Worm (Caenorhabditis elegans) whole organism, L3 larva: Measurements from ENCODE around the gene srbc-45.
A peak's percentile ranks its signal among the peaks of the same experiment; 100 is the strongest.

Experiments
- ZK546.5 ChIP-seq: sonication (generic microtip); optimal IDR thresholded peaks from 2 replicates; lab custom pipeline; 2017; ENCODE audit warnings: missing biosample characterization, missing genetic modification characterization
- ama-1 ChIP-seq: fragments of 150-350 bp; optimal IDR thresholded peaks from 2 replicates; lab custom pipeline; 2018
- ceh-16 ChIP-seq: sonication (generic microtip); optimal IDR thresholded peaks from 2 replicates; lab custom pipeline; 2017; ENCODE audit warnings: missing biosample characterization, missing genetic modification characterization
- ceh-82 ChIP-seq: fragments of 150-350 bp; optimal IDR thresholded peaks from 2 replicates; lab custom pipeline; 2014; ENCODE audit warnings: missing biosample characterization, missing genetic modification characterization
- ceh-9 ChIP-seq: sonication (generic microtip); optimal IDR thresholded peaks from 2 replicates; lab custom pipeline; 2018; ENCODE audit warnings: missing biosample characterization, missing genetic modification characterization
- daf-12 ChIP-seq: fragments of 150-350 bp; optimal IDR thresholded peaks from 2 replicates; lab custom pipeline; 2014; ENCODE audit warnings: missing biosample characterization, missing genetic modification reagents, missing genetic modification characterization
- egl-27 ChIP-seq: sonication (generic microtip); optimal IDR thresholded peaks from 4 replicates; lab custom pipeline; 2017; ENCODE audit warnings: missing biosample characterization, missing genetic modification reagents, missing genetic modification characterization
- elt-2 ChIP-seq: sonication (generic microtip); optimal IDR thresholded peaks from 2 replicates; lab custom pipeline; 2016; ENCODE audit warnings: missing genetic modification reagents, mild to moderate bottlenecking, missing genetic modification characterization, missing compliant biosample characterization
- elt-3 ChIP-seq, 3 experiments: fragments of 150-350 bp in 1 of 3; sonication (generic microtip) in 2 of 3; optimal IDR thresholded peaks; 2 replicates in 2 of 3; 4 replicates in 1 of 3; lab custom pipeline; 2014 to 2017; ENCODE audit warnings: missing biosample characterization in 3 of 3, missing genetic modification characterization in 3 of 3
- fkh-2 ChIP-seq: fragments of 150-350 bp; optimal IDR thresholded peaks from 2 replicates; lab custom pipeline; 2014; ENCODE audit warnings: missing biosample characterization, missing genetic modification reagents, missing genetic modification characterization
- fos-1 ChIP-seq: fragments of 150-350 bp; optimal IDR thresholded peaks from 2 replicates; lab custom pipeline; 2014; ENCODE audit warnings: missing biosample characterization, missing genetic modification characterization
- hmg-11 ChIP-seq: sonication (generic microtip); optimal IDR thresholded peaks from 2 replicates; lab custom pipeline; 2016; ENCODE audit warnings: missing genetic modification characterization, missing compliant biosample characterization
- jun-1 ChIP-seq: fragments of 150-350 bp; optimal IDR thresholded peaks from 2 replicates; lab custom pipeline; 2014; ENCODE audit warnings: missing biosample characterization, missing genetic modification reagents, missing genetic modification characterization
- lin-15B ChIP-seq: fragments of 150-350 bp; optimal IDR thresholded peaks from 2 replicates; lab custom pipeline; 2014; ENCODE audit warnings: missing biosample characterization, missing genetic modification characterization
- lin-39 ChIP-seq: fragments of 150-350 bp; optimal IDR thresholded peaks from 2 replicates; lab custom pipeline; 2018; ENCODE audit warnings: missing biosample characterization, missing genetic modification reagents, missing genetic modification characterization
- lsy-12 ChIP-seq: sonication (generic microtip); optimal IDR thresholded peaks from 2 replicates; lab custom pipeline; 2016; ENCODE audit warnings: mild to moderate bottlenecking, missing genetic modification characterization, missing compliant biosample characterization
- mdl-1 ChIP-seq: fragments of 150-350 bp; optimal IDR thresholded peaks from 2 replicates; lab custom pipeline; 2014; ENCODE audit warnings: missing biosample characterization, missing genetic modification characterization
- nfya-1 ChIP-seq: sonication (generic microtip); optimal IDR thresholded peaks from 2 replicates; lab custom pipeline; 2017; ENCODE audit warnings: missing genetic modification characterization, mild to moderate bottlenecking, missing compliant biosample characterization, antibody characterized with exemption, moderate library complexity; ENCODE audit not compliant: insufficient read depth
- nhr-23 ChIP-seq: fragments of 150-350 bp; optimal IDR thresholded peaks from 2 replicates; lab custom pipeline; 2014; ENCODE audit warnings: missing biosample characterization, missing genetic modification reagents, missing genetic modification characterization
- nhr-25 ChIP-seq: sonication (generic microtip); optimal IDR thresholded peaks from 2 replicates; lab custom pipeline; 2017; ENCODE audit warnings: missing biosample characterization, missing genetic modification characterization
- nhr-43 ChIP-seq: sonication (generic microtip); optimal IDR thresholded peaks from 2 replicates; lab custom pipeline; 2016; ENCODE audit warnings: mild to moderate bottlenecking, missing genetic modification characterization, missing compliant biosample characterization; ENCODE audit not compliant: poor library complexity, severe bottlenecking
- nhr-76 ChIP-seq: fragments of 150-350 bp; sonication (generic microtip); optimal IDR thresholded peaks from 5 replicates; lab custom pipeline; 2014; ENCODE audit warnings: missing biosample characterization, missing genetic modification characterization
- nhr-77 ChIP-seq: fragments of 150-350 bp; optimal IDR thresholded peaks from 2 replicates; lab custom pipeline; 2014; ENCODE audit warnings: missing biosample characterization, missing genetic modification characterization
- pha-4 ChIP-seq: fragments of 150-350 bp; optimal IDR thresholded peaks from 2 replicates; lab custom pipeline; 2014; ENCODE audit warnings: missing biosample characterization, missing genetic modification reagents, missing genetic modification characterization
- pqm-1 ChIP-seq: fragments of 150-350 bp; optimal IDR thresholded peaks from 2 replicates; lab custom pipeline; 2017; ENCODE audit warnings: missing biosample characterization, missing genetic modification characterization, inconsistent platforms
- sea-2 ChIP-seq: fragments of 150-350 bp; sonication (generic microtip); optimal IDR thresholded peaks from 4 replicates; lab custom pipeline; 2014; ENCODE audit warnings: missing biosample characterization, missing genetic modification reagents, missing genetic modification characterization
- skn-1 ChIP-seq: fragments of 150-350 bp; optimal IDR thresholded peaks from 2 replicates; lab custom pipeline; 2014; ENCODE audit warnings: missing biosample characterization, missing genetic modification characterization
- snpc-4 ChIP-seq: fragments of 150-350 bp; optimal IDR thresholded peaks from 2 replicates; lab custom pipeline; 2014; ENCODE audit warnings: missing biosample characterization, missing genetic modification characterization
- tbx-2 ChIP-seq: sonication (generic microtip); optimal IDR thresholded peaks from 2 replicates; lab custom pipeline; 2016; ENCODE audit warnings: mild to moderate bottlenecking, missing genetic modification characterization, missing compliant biosample characterization
- zag-1 ChIP-seq: fragments of 150-350 bp; optimal IDR thresholded peaks from 2 replicates; lab custom pipeline; 2014; ENCODE audit warnings: missing biosample characterization, missing genetic modification characterization
- ztf-11 ChIP-seq: fragments of 150-350 bp; optimal IDR thresholded peaks from 2 replicates; lab custom pipeline; 2014; ENCODE audit warnings: missing biosample characterization, missing genetic modification characterization

Gene srbc-45

ce11 chrV:12763291-12763995, 39.9 kb upstream of the srbc-45 start, which contains the start of the genes abcf-1 and scc-3:
abcf-1 (minus strand) TSS chrV:12763375.
scc-3 (plus strand) TSS chrV:12763945.
- TF ChIP-seq fkh-2 (no peak), egl-27 (tag; lab: Kevin White, UChicago) (no peak), nhr-77 (tag; lab: Kevin White, UChicago) (no peak), nhr-43 (tag; lab: Kevin White, UChicago) (no peak), ZK546.5 (tag; lab: Kevin White, UChicago) (no peak), pha-4 (tag; lab: Kevin White, UChicago) (peak; percentile 80), elt-2 (tag; lab: Kevin White, UChicago) (no peak), nfya-1 (tag; lab: Kevin White, UChicago) (peak; percentile 78), ceh-82 (tag; lab: Kevin White, UChicago) (no peak), pqm-1 (tag; lab: Kevin White, UChicago) (peak; percentile 2), ztf-11 (no peak), lin-15B (peak; percentile 22), snpc-4 (tag; lab: Kevin White, UChicago) (no peak), nhr-76 (tag; lab: Kevin White, UChicago) (no peak)

ce11 chrV:12768946-12769345, 34.4 kb upstream of the srbc-45 start, which contains the start of gene srt-43:
srt-43 (plus strand) TSS chrV:12769246.
- TF ChIP-seq tbx-2 (no peak), ama-1 (lab: Kevin White, UChicago) (no peak), nhr-25 (tag; lab: Kevin White, UChicago) (no peak), egl-27 (tag; lab: Kevin White, UChicago) (no peak), fkh-2 (no peak), zag-1 (no peak), ceh-16 (tag; lab: Kevin White, UChicago) (no peak), elt-3 (tag; optimal IDR thresholded peaks at IDR 0.05; lab: Kevin White, UChicago) (no peak), skn-1 (no peak), pqm-1 (tag; lab: Kevin White, UChicago) (no peak), nfya-1 (tag; lab: Kevin White, UChicago) (no peak), ceh-9 (no peak), nhr-76 (tag; lab: Kevin White, UChicago) (no peak)

DNA sequence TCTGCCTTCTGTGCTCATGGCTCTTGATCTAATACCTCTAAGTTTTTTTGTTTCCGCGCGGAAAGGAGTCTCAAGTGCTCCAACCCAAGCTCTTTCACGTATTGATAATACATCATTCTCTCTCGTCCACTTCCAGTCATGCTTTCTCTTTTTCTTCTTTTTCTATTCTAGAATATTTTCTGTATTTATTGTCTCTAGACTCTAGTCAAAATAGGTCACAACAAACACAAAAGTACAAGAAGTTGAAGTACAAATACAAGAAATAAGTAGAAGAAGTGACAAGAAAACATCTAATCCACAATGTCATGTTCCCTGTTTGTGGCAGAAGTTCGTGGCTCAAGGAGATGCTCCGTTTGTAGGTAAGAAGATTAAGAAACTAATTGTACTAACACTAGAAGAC, 30.2 kb upstream of the srbc-45 start, which contains the start of gene ZC455.1:
ZC455.1 (plus strand) TSS at position 301 of the 400 bp plus-strand sequence.
- no peak for TF ChIP-seq ztf-11

- no peak for TF ChIP-seq sea-2 (GFP tag; lab: Kevin White, UChicago)
- TF ChIP-seq daf-12: no peak
- TF ChIP-seq zag-1: no peak
- no peak for TF ChIP-seq fos-1 (tag; lab: Kevin White, UChicago)
These were observed 29.5 kb upstream of the srbc-45 start for ce11 chrV:12773852-12774251.

ce11 chrV:12780248-12780647, 23.1 kb upstream of the srbc-45 start:
- TF ChIP-seq elt-2 (tag; lab: Kevin White, UChicago) (peak; percentile 28), tbx-2 (peak; percentile 22), mdl-1 (tag; lab: Kevin White, UChicago) (no peak), jun-1 (no peak), lsy-12 (peak; percentile 57), nfya-1 (tag; lab: Kevin White, UChicago) (peak; percentile 49), pqm-1 (tag; lab: Kevin White, UChicago) (peak; percentile 7), hmg-11 (tag; lab: Kevin White, UChicago) (peak; percentile 64), lin-39 (peak; percentile 1), ceh-82 (tag; lab: Kevin White, UChicago) (peak; percentile 35), pha-4 (tag; lab: Kevin White, UChicago) (peak; percentile 33), nhr-23 (tag; lab: Kevin White, UChicago) (no peak), nhr-43 (tag; lab: Kevin White, UChicago) (peak; percentile 29)
